Worm (Caenorhabditis elegans): ENCODE measurements around the gene F54H12.5.

ce11 chrIII:7958085-7958484 lies 13.9 kb downstream of the F54H12.5 start, which contains the start of gene C29E4.11:
- TF ChIP-seq nhr-2 (tag; optimal IDR thresholded peaks at IDR 0.05): no peak
- no peak for TF ChIP-seq lin-13 (tag; optimal IDR thresholded peaks at IDR 0.05)
- TF ChIP-seq nhr-28 (tag; optimal IDR thresholded peaks at IDR 0.05): no peak
- TF ChIP-seq elt-3 (tag; optimal IDR thresholded peaks at IDR 0.05): no peak

Data from whole organism, mixed stage, embryonic.